Worm (Caenorhabditis elegans) whole organism, young adult: Measurements from ENCODE around the gene rabn-5.

Experiments
- B0019.2 ChIP-seq: fragments of 200-800 bp; sonication (Bioruptor generic); conservative IDR thresholded peaks from 2 replicates; pipeline ENCODE4 v1.3.6; 2022; ENCODE audit warnings: missing genetic modification reagents, missing genetic modification characterization, missing compliant biosample characterization
- B0035.1 ChIP-seq: sonication (generic microtip); optimal IDR thresholded peaks from 2 replicates; lab custom pipeline; 2016; ENCODE audit warnings: missing genetic modification characterization, mild to moderate bottlenecking, missing compliant biosample characterization, missing genotype, missing genetic modification reagents
- B0336.3 ChIP-seq: fragments of 200-800 bp; sonication (Bioruptor generic); IDR thresholded peaks from 2 replicates; pipeline ENCODE4 v1.3.6; 2022; ENCODE audit warnings: missing genetic modification characterization, missing compliant biosample characterization
- D2030.7 ChIP-seq: fragments of 200-800 bp; sonication (Bioruptor generic); IDR thresholded peaks from 2 replicates; pipeline ENCODE4 v1.3.6; 2022; ENCODE audit warnings: missing genetic modification reagents, missing genetic modification characterization, missing compliant biosample characterization
- F10E7.11 ChIP-seq: sonication (generic microtip); optimal IDR thresholded peaks from 2 replicates; lab custom pipeline; 2017; ENCODE audit warnings: mild to moderate bottlenecking, missing genetic modification characterization, moderate library complexity, missing compliant biosample characterization
- F22D6.2 ChIP-seq: sonication (generic microtip); optimal IDR thresholded peaks from 2 replicates; lab custom pipeline; 2016; ENCODE audit warnings: mild to moderate bottlenecking, missing genetic modification characterization, missing compliant biosample characterization
- F57A8.1 ChIP-seq: fragments of 200-800 bp; sonication (Bioruptor generic); optimal IDR thresholded peaks from 2 replicates; lab custom pipeline; 2018; ENCODE audit warnings: mild to moderate bottlenecking, missing genetic modification characterization, moderate library complexity, missing compliant biosample characterization
- F57C9.4 ChIP-seq: sonication (generic microtip); optimal IDR thresholded peaks from 2 replicates; lab custom pipeline; 2017; ENCODE audit warnings: mild to moderate bottlenecking, missing genetic modification characterization, missing compliant biosample characterization
- Y53F4B.3 ChIP-seq: fragments of 200-800 bp; sonication (Bioruptor generic); IDR thresholded peaks from 2 replicates; pipeline ENCODE4 v1.3.6; 2022; ENCODE audit warnings: missing genetic modification reagents, missing genetic modification characterization, missing compliant biosample characterization
- Y79H2A.3 ChIP-seq: fragments of 200-800 bp; sonication (Bioruptor generic); conservative IDR thresholded peaks from 2 replicates; pipeline ENCODE4 v1.3.6; 2022; ENCODE audit warnings: missing genetic modification reagents, missing genetic modification characterization, missing compliant biosample characterization
- Y95B8A.8 ChIP-seq: fragments of 200-800 bp; sonication (Bioruptor generic); IDR thresholded peaks from 2 replicates; pipeline ENCODE4 v1.3.6; 2022; ENCODE audit warnings: missing genetic modification reagents, missing genetic modification characterization, missing compliant biosample characterization
- akir-1 ChIP-seq: fragments of 200-800 bp; sonication (Bioruptor generic); optimal IDR thresholded peaks from 2 replicates; lab custom pipeline; 2018; ENCODE audit warnings: mild to moderate bottlenecking, missing genetic modification characterization, moderate library complexity, missing compliant biosample characterization
- ama-1 ChIP-seq, 3 experiments: fragments of 150-350 bp in 1 of 3; sonication (generic microtip) in 2 of 3; optimal IDR thresholded peaks; 2 replicates each; lab custom pipeline; 2014 to 2018; ENCODE audit warnings: missing biosample characterization in 2 of 3, missing genetic modification characterization in 2 of 3, missing genetic modification reagents in 2 of 3
- atf-7 ChIP-seq: sonication (generic microtip); optimal IDR thresholded peaks from 2 replicates; lab custom pipeline; 2017; ENCODE audit warnings: mild to moderate bottlenecking, missing genetic modification characterization, missing compliant biosample characterization
- athp-1 ChIP-seq: sonication (generic microtip); optimal IDR thresholded peaks from 2 replicates; lab custom pipeline; 2017; ENCODE audit warnings: mild to moderate bottlenecking, missing genetic modification characterization, missing compliant biosample characterization
- attf-5 ChIP-seq: fragments of 200-800 bp; sonication (Bioruptor generic); optimal IDR thresholded peaks from 2 replicates; lab custom pipeline; 2018; ENCODE audit warnings: mild to moderate bottlenecking, missing genetic modification characterization, missing compliant biosample characterization
- bed-1 ChIP-seq: fragments of 200-800 bp; sonication (Bioruptor generic); IDR thresholded peaks from 2 replicates; pipeline ENCODE4 v1.3.6; 2022; ENCODE audit warnings: missing genetic modification reagents, missing genetic modification characterization, missing compliant biosample characterization
- cebp-2 ChIP-seq: fragments of 200-800 bp; sonication (Bioruptor generic); IDR thresholded peaks from 2 replicates; pipeline ENCODE4 v1.3.6; 2022; ENCODE audit warnings: missing genetic modification characterization, missing compliant biosample characterization
- ceh-100 ChIP-seq: fragments of 200-800 bp; sonication (Bioruptor generic); IDR thresholded peaks from 2 replicates; pipeline ENCODE4 v1.3.6; 2022; ENCODE audit warnings: missing genetic modification reagents, missing genetic modification characterization, missing compliant biosample characterization
- ceh-40 ChIP-seq: fragments of 200-800 bp; sonication (Bioruptor generic); IDR thresholded peaks from 2 replicates; pipeline ENCODE4 v1.3.6; 2022; ENCODE audit warnings: missing genetic modification characterization, missing compliant biosample characterization
- chd-7 ChIP-seq: sonication (generic microtip); optimal IDR thresholded peaks from 2 replicates; lab custom pipeline; 2016; ENCODE audit warnings: mild to moderate bottlenecking, missing genetic modification characterization, moderate library complexity, missing compliant biosample characterization
- dpl-1 ChIP-seq: fragments of 150-350 bp; optimal IDR thresholded peaks from 2 replicates; lab custom pipeline; 2014; ENCODE audit warnings: missing biosample characterization, missing genetic modification reagents, missing genetic modification characterization
- egl-44 ChIP-seq: fragments of 200-800 bp; sonication (Bioruptor generic); IDR thresholded peaks from 2 replicates; pipeline ENCODE4 v1.3.6; 2022; ENCODE audit warnings: missing genetic modification reagents, missing genetic modification characterization, missing compliant biosample characterization
- egrh-3 ChIP-seq: fragments of 200-800 bp; sonication (Bioruptor generic); IDR thresholded peaks from 2 replicates; pipeline ENCODE4 v1.3.6; 2022; ENCODE audit warnings: missing genetic modification reagents, missing genetic modification characterization, missing compliant biosample characterization
- ekl-4 ChIP-seq: fragments of 200-800 bp; sonication (Bioruptor generic); IDR thresholded peaks from 2 replicates; pipeline ENCODE4 v1.3.6; 2022; ENCODE audit warnings: missing genetic modification reagents, missing genetic modification characterization, missing compliant biosample characterization
- hmg-1.2 ChIP-seq: fragments of 200-800 bp; sonication (Bioruptor generic); IDR thresholded peaks from 2 replicates; pipeline ENCODE4 v1.3.6; 2022; ENCODE audit warnings: missing genetic modification reagents, missing genetic modification characterization, missing compliant biosample characterization
- hrde-1 ChIP-seq: sonication (generic microtip); optimal IDR thresholded peaks from 2 replicates; lab custom pipeline; 2016; ENCODE audit warnings: missing genetic modification characterization, mild to moderate bottlenecking, missing compliant biosample characterization, moderate library complexity, missing genotype, missing genetic modification reagents, borderline replicate concordance
- let-526 ChIP-seq: fragments of 200-800 bp; sonication (Bioruptor generic); IDR thresholded peaks from 2 replicates; pipeline ENCODE4 v1.3.6; 2022; ENCODE audit warnings: missing genetic modification reagents, missing genetic modification characterization, missing compliant biosample characterization
- lin-54 ChIP-seq: fragments of 200-800 bp; sonication (Bioruptor generic); optimal IDR thresholded peaks from 2 replicates; lab custom pipeline; 2018; ENCODE audit warnings: mild to moderate bottlenecking, missing genetic modification characterization, missing compliant biosample characterization
- lir-1 ChIP-seq: fragments of 200-800 bp; sonication (Bioruptor generic); conservative IDR thresholded peaks from 2 replicates; pipeline ENCODE4 v1.3.6; 2022; ENCODE audit warnings: missing genetic modification reagents, missing genetic modification characterization, missing compliant biosample characterization
- lsl-1 ChIP-seq: fragments of 200-800 bp; sonication (Bioruptor generic); optimal IDR thresholded peaks from 2 replicates; lab custom pipeline; 2018; ENCODE audit warnings: mild to moderate bottlenecking, missing genetic modification characterization, moderate library complexity, missing compliant biosample characterization
- mes-4 ChIP-seq: sonication (generic microtip); optimal IDR thresholded peaks from 2 replicates; lab custom pipeline; 2016; ENCODE audit warnings: missing genotype, missing genetic modification characterization, missing compliant biosample characterization
- mxl-1 ChIP-seq: sonication (generic microtip); optimal IDR thresholded peaks from 2 replicates; lab custom pipeline; 2016; ENCODE audit warnings: missing genetic modification characterization, missing compliant biosample characterization
- nfyb-1 ChIP-seq: fragments of 200-800 bp; sonication (Bioruptor generic); IDR thresholded peaks from 2 replicates; pipeline ENCODE4 v1.3.6; 2022; ENCODE audit warnings: missing genetic modification reagents, missing genetic modification characterization, missing compliant biosample characterization
- nhr-120 ChIP-seq: fragments of 200-800 bp; sonication (Bioruptor generic); IDR thresholded peaks from 2 replicates; pipeline ENCODE4 v1.3.6; 2022; ENCODE audit warnings: missing genetic modification characterization, missing compliant biosample characterization
- nhr-179 ChIP-seq: sonication (generic microtip); optimal IDR thresholded peaks from 2 replicates; lab custom pipeline; 2016; ENCODE audit warnings: mild to moderate bottlenecking, missing genetic modification characterization, missing compliant biosample characterization
- pbrm-1 ChIP-seq: fragments of 200-800 bp; sonication (Bioruptor generic); IDR thresholded peaks from 2 replicates; pipeline ENCODE4 v1.3.6; 2022; ENCODE audit warnings: missing genetic modification reagents, missing genetic modification characterization, missing compliant biosample characterization
- pha-4 ChIP-seq: fragments of 150-350 bp; sonication (generic microtip); optimal IDR thresholded peaks from 2 replicates; lab custom pipeline; 2014; ENCODE audit warnings: missing biosample characterization, missing genetic modification reagents, missing genetic modification characterization
- rpc-1 ChIP-seq, 2 experiments: fragments of 150-350 bp in 1 of 2; sonication (generic microtip) in 1 of 2; optimal IDR thresholded peaks; 2 replicates each; lab custom pipeline; 2014 to 2018; ENCODE audit warnings: missing biosample characterization in 1 of 2, missing genetic modification characterization in 1 of 2, missing genetic modification reagents in 1 of 2, missing genotype in 1 of 2
- sea-2 ChIP-seq: fragments of 200-800 bp; sonication (Bioruptor generic); IDR thresholded peaks from 2 replicates; pipeline ENCODE4 v1.3.6; 2022; ENCODE audit warnings: missing genetic modification characterization, missing compliant biosample characterization
- snpc-1.1 ChIP-seq: sonication (generic microtip); optimal IDR thresholded peaks from 2 replicates; lab custom pipeline; 2017; ENCODE audit warnings: missing genetic modification characterization, mild to moderate bottlenecking, missing compliant biosample characterization, antibody characterized with exemption, moderate library complexity, missing genotype, missing genetic modification reagents; ENCODE audit not compliant: insufficient read depth
- tbp1 ChIP-seq: fragments of 200-800 bp; sonication (Bioruptor generic); optimal IDR thresholded peaks from 2 replicates; lab custom pipeline; 2018; ENCODE audit warnings: mild to moderate bottlenecking, missing genetic modification characterization, missing compliant biosample characterization
- unc-130 ChIP-seq: sonication (generic microtip); optimal IDR thresholded peaks from 2 replicates; lab custom pipeline; 2016; ENCODE audit warnings: missing genetic modification reagents, missing genetic modification characterization, missing compliant biosample characterization
- unc-62 ChIP-seq: fragments of 150-350 bp; optimal IDR thresholded peaks from 2 replicates; lab custom pipeline; 2014; ENCODE audit warnings: missing biosample characterization, missing genetic modification reagents, missing genetic modification characterization
- xnd-1 ChIP-seq: sonication (generic microtip); optimal IDR thresholded peaks from 2 replicates; lab custom pipeline; 2016; ENCODE audit warnings: missing genotype, missing genetic modification reagents, missing genetic modification characterization, missing compliant biosample characterization
- zfh-2 ChIP-seq: fragments of 200-800 bp; sonication (Bioruptor generic); conservative IDR thresholded peaks from 2 replicates; pipeline ENCODE4 v1.3.6; 2022; ENCODE audit warnings: missing genetic modification reagents, missing genetic modification characterization, missing compliant biosample characterization
- ztf-26 ChIP-seq: sonication (generic microtip); optimal IDR thresholded peaks from 2 replicates; lab custom pipeline; 2017; ENCODE audit warnings: missing genetic modification characterization, missing compliant biosample characterization
- ztf-28 ChIP-seq: fragments of 200-800 bp; sonication (Bioruptor generic); IDR thresholded peaks from 2 replicates; pipeline ENCODE4 v1.3.6; 2022; ENCODE audit warnings: missing genetic modification reagents, missing genetic modification characterization, missing compliant biosample characterization

Gene rabn-5

ce11 chrIII:5874664-5875417 is 10.5 kb downstream of the rabn-5 start:
- TF ChIP-seq egrh-3 (GFP tag; lab: Robert Waterston, UW): peak; percentile 28; the same call in 1 of the 2 replicates
- no peak for TF ChIP-seq egl-44 (GFP tag; lab: Robert Waterston, UW)
- TF ChIP-seq F22D6.2 (tag; lab: Kevin White, UChicago): no peak
- TF ChIP-seq Y95B8A.8 (GFP tag; lab: Robert Waterston, UW): no peak
- no peak for TF ChIP-seq tbp1 (GFP tag; lab: Kevin White, UChicago)
- TF ChIP-seq ekl-4 (GFP tag; lab: Robert Waterston, UW): 0 out of 2 replicates have a peak, but pooled peaks have one; percentile 10
- no peak for TF ChIP-seq unc-62
- TF ChIP-seq nhr-179: no peak
- TF ChIP-seq B0035.1 (tag; lab: Kevin White, UChicago): no peak
- no peak for TF ChIP-seq hmg-1.2 (GFP tag; lab: Robert Waterston, UW)
- no peak for TF ChIP-seq atf-7
- 0 out of 2 replicates have a peak, but pooled peaks have one; percentile 4 for TF ChIP-seq pbrm-1
- no peak for TF ChIP-seq ztf-28
- no peak for TF ChIP-seq attf-5 (GFP tag; lab: Kevin White, UChicago)
- TF ChIP-seq cebp-2 (GFP tag; lab: Robert Waterston, UW): no peak
- TF ChIP-seq snpc-1.1: no peak
- no peak for TF ChIP-seq F57C9.4
- no peak for TF ChIP-seq athp-1 (tag; lab: Kevin White, UChicago)
- peak; percentile 54; the same call in 1 of the 2 replicates for TF ChIP-seq zfh-2
- peak; percentile 51 for TF ChIP-seq ama-1 (optimal IDR thresholded peaks at IDR 0.05; lab: Kevin White, UChicago)
- TF ChIP-seq ama-1 (GFP tag; optimal IDR thresholded peaks at IDR 0.05; lab: Kevin White, UChicago): no peak

- TF ChIP-seq nfyb-1 (GFP tag; lab: Robert Waterston, UW): no peak
- TF ChIP-seq zfh-2: peak; percentile 61; the same call in 1 of the 2 replicates
- no peak for TF ChIP-seq nhr-120 (GFP tag; lab: Robert Waterston, UW)
- TF ChIP-seq pha-4 (tag; lab: Kevin White, UChicago): no peak
- TF ChIP-seq mes-4: no peak
- no peak for TF ChIP-seq Y53F4B.3
- TF ChIP-seq sea-2: no peak
- no peak for TF ChIP-seq bed-1
- TF ChIP-seq let-526 (GFP tag; lab: Robert Waterston, UW): no peak
- TF ChIP-seq unc-130 (GFP tag; lab: Kevin White, UChicago): no peak
- no peak for TF ChIP-seq hrde-1 (tag; lab: Kevin White, UChicago)
- TF ChIP-seq ekl-4 (GFP tag; lab: Robert Waterston, UW): no peak
- TF ChIP-seq lin-54 (GFP tag; lab: Kevin White, UChicago): no peak
- TF ChIP-seq akir-1 (GFP tag; lab: Kevin White, UChicago): no peak
- TF ChIP-seq rpc-1 (optimal IDR thresholded peaks at IDR 0.05; lab: Kevin White, UChicago): no peak
- no peak for TF ChIP-seq rpc-1 (tag; optimal IDR thresholded peaks at IDR 0.05; lab: Kevin White, UChicago)
- no peak for TF ChIP-seq xnd-1 (tag; lab: Kevin White, UChicago)
- TF ChIP-seq ztf-28: 0 out of 2 replicates have a peak, but pooled peaks have one; percentile 41
- no peak for TF ChIP-seq dpl-1 (GFP tag; lab: Kevin White, UChicago)
- TF ChIP-seq ztf-26 (tag; lab: Kevin White, UChicago): peak; percentile 4
- TF ChIP-seq F10E7.11 (tag; lab: Kevin White, UChicago): no peak
- TF ChIP-seq chd-7: no peak
- no peak for TF ChIP-seq B0019.2
- TF ChIP-seq lir-1 (GFP tag; lab: Robert Waterston, UW): no peak
- TF ChIP-seq D2030.7: no peak
- no peak for TF ChIP-seq F57A8.1
- no peak for TF ChIP-seq ceh-40 (GFP tag; lab: Robert Waterston, UW)
- no peak for TF ChIP-seq B0336.3 (GFP tag; lab: Robert Waterston, UW)
- TF ChIP-seq Y79H2A.3 (GFP tag; lab: Robert Waterston, UW): no peak
- TF ChIP-seq mxl-1 (tag; lab: Kevin White, UChicago): no peak
- TF ChIP-seq lsl-1 (GFP tag; lab: Kevin White, UChicago): no peak
- no peak for TF ChIP-seq ceh-100
These were observed 11.0 kb downstream of the rabn-5 start for ce11 chrIII:5875418-5875702.
